Worm (Caenorhabditis elegans): ENCODE results near the gene clec-117.
A peak's percentile ranks its signal among the peaks of the same experiment; 100 is the strongest.

DNA sequence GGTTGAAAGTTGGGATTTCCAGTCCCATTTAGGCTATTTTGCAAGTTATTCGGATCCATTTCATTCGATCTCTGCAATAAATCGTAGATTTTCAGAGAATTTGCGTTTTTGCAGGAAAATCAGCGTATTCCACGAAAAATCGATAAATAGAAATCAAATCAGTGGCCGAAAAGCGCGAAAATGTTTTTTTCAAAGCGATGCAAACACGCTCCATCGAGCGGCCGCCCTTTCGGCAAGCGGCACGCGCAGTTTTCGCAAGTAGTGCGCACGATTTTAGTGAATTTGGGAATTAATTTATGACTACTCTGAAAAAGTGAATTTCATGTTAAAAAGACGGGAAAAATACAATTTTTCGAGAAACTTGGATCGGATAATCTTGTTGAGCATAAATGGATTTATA, 41.7 kb downstream of the clec-117 start:
- TF ChIP-seq dsc-1 (tag; optimal IDR thresholded peaks at IDR 0.05) (peak; percentile 96), ztf-11 (tag; optimal IDR thresholded peaks at IDR 0.05) (peak; percentile 48 to 93), nhr-90 (tag; optimal IDR thresholded peaks at IDR 0.05; ENCODE audit: poor library complexity) (peak; percentile 98), irx-1 (tag; optimal IDR thresholded peaks at IDR 0.05) (peak; percentile 94), nhr-11 (tag; optimal IDR thresholded peaks at IDR 0.05) (peak; percentile 85), pag-3 (tag; optimal IDR thresholded peaks at IDR 0.05; ENCODE audit: borderline replicate concordance, insufficient read depth) (no peak), swsn-7 (tag; optimal IDR thresholded peaks at IDR 0.05) (peak; percentile 97), alr-1 (tag; optimal IDR thresholded peaks at IDR 0.05; ENCODE audit: borderline replicate concordance) (no peak), nhr-28 (tag; optimal IDR thresholded peaks at IDR 0.05) (no peak)

All from whole organism, L1 larva.